Worm (Caenorhabditis elegans): ENCODE data around the gene W03C9.8.

ce11 chrII:11980110-11980509 lies 31.6 kb downstream of the W03C9.8 start:
- TF ChIP-seq nhr-11 (tag; optimal IDR thresholded peaks at IDR 0.05): no peak
- no peak for TF ChIP-seq zag-1 (tag; optimal IDR thresholded peaks at IDR 0.05)
- peak; percentile 72 for TF ChIP-seq egl-27 (tag; optimal IDR thresholded peaks at IDR 0.05)
- TF ChIP-seq unc-39 (tag; optimal IDR thresholded peaks at IDR 0.05): no peak
